Worm (Caenorhabditis elegans): ENCODE measurements around the gene K03B8.6.

DNA sequence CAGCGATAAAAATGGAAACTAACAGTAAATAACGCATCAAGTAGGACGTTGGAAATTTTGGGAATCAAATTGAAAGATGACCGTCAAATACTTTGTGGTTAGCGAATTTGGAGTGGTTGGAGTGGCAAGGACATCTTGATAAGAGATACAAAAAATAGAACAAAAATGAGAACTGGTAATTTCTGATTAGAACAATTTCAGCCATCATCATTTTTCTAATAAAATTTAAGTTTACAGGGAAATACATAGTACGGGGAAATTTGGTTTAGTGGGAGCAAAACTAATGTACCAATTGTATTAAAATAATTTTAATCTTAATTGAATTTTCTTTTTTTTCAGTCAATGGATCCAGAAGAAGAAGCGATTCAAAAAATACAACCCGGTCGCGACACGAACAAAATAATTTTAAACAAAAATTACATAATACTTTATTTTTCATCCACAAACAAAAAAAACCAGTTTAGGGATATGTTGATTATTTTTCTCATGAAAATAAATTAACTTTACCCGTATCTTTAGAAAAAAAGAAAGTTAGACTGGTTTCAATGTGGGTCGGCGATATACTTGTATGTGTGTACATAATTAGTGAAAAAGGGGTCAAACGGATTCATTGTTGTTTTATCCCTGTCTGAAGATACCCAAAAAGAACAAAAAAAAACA lies 3.6 kb downstream of the K03B8.6 start, which contains the start of the genes K03B8.8 and grl-3:
- TF ChIP-seq nhr-11 (tag; optimal IDR thresholded peaks at IDR 0.05) (no peak), lin-11 (tag; optimal IDR thresholded peaks at IDR 0.05) (no peak), snpc-4 (tag; optimal IDR thresholded peaks at IDR 0.05) (no peak)
